Worm (Caenorhabditis elegans): ENCODE data around the gene gad-3.

ce11 chrV:9146196-9146595, 26.6 kb downstream of the gad-3 start:
- TF ChIP-seq hmg-4 (GFP tag; optimal IDR thresholded peaks at IDR 0.05) (no peak), ama-1 (optimal IDR thresholded peaks at IDR 0.05) (no peak), ceh-36 (tag; optimal IDR thresholded peaks at IDR 0.05) (no peak), sea-1 (GFP tag; conservative IDR thresholded peaks at IDR 0.05) (no peak), hmbx-1 (tag; optimal IDR thresholded peaks at IDR 0.05) (no peak), tra-4 (tag; optimal IDR thresholded peaks at IDR 0.05) (no peak)
